Worm (Caenorhabditis elegans): ENCODE results near the gene R102.8.

R102.8 gene

DNA sequence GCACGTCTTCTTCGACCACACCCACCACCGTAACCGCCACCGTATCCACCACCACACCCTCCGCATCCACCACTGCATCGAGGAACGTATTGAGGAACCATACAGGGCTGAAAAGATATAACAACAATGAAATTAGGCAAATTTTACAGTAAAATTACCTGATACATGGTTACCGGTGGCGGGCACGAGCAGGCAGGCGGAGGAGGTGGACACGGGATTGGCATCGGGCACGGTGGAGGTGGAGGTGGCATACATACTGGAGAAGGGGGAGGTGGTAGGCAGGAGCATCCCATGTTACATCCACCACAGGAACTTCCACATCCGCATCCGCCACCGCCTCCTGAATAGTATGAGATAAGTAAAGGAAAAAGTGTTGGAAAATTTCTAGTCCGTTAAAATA lies 8.4 kb upstream of the R102.8 start:
- TF ChIP-seq zim-3 (tag; optimal IDR thresholded peaks at IDR 0.05) = no peak
- 0 out of 2 replicates have a peak, but pooled peaks have one; percentile 49 for TF ChIP-seq ceh-58 (GFP tag; IDR thresholded peaks at IDR 0.05)
- TF ChIP-seq dox-1 (GFP tag; IDR thresholded peaks at IDR 0.05) = peak; percentile 11; the same call in 1 of the 2 replicates

DNA sequence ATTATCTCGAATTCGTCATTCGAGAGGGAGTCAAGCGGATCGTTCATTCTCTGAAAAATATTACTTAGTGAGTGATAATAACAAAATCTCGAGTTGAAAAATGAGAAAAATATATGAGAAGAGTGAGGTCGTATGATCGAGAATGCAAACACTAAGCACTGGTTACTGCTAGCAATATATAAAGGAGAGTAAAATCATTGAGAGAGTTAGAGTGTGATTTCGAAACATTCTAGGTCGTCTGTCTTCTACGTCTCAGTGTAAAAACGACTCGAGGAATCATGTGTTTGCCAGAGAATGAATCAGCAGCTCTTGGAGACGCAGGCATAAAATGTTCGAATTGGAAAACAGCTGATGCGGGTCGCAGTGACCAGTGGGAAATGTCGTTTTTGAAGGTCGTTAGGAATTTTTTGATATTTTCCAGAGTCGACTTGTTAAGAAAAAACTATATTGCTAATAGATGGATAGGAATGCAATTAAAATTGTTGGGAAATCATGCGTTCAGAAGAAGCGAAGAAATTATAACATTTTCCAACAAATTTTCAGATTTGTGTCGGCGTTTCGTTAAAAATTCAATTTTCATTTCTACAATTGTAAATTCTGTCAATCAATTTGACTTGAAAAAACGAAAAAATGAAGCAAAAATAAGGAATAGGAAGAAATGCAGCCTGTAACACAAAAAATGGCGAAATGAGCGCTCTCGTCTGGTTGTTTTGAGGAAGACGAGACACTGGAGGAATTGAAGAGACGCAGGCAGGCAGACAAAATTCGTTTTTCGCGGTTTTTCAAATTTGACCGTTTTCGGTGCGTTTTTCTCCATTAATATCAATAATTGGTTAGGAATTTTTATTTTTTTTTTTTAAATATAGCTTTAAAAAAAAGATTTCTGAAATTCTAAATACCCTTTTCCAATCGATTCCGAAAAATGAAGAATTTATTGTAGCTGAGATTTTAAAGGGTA lies 7.3 kb upstream of the R102.8 start, which contains the start of gene allo-1:
TSS of gene allo-1 (minus strand) at position 51 of the 958 bp plus-strand sequence.
- peak; percentile 34; the same call in 1 of the 2 replicates for TF ChIP-seq B0336.3 (GFP tag; IDR thresholded peaks at IDR 0.05)
- peak; percentile 10 for TF ChIP-seq K12H6.12 (tag; optimal IDR thresholded peaks at IDR 0.05)
- TF ChIP-seq Y67H2A.10 (GFP tag; conservative IDR thresholded peaks at IDR 0.05) = no peak
- no peak for TF ChIP-seq Y53G8AR.9 (GFP tag; conservative IDR thresholded peaks at IDR 0.05)
- peak; percentile 74 for TF ChIP-seq nhr-80 (tag; optimal IDR thresholded peaks at IDR 0.05)
- peak; percentile 62 for TF ChIP-seq efl-1 (GFP tag; optimal IDR thresholded peaks at IDR 0.05)
- TF ChIP-seq cebp-1 (GFP tag; IDR thresholded peaks at IDR 0.05) = peak; percentile 97
- TF ChIP-seq cebp-1 (tag; optimal IDR thresholded peaks at IDR 0.05) = peak; percentile 98
- no peak for TF ChIP-seq rec-8 (tag; optimal IDR thresholded peaks at IDR 0.05)
- no peak for TF ChIP-seq nhr-179 (tag; optimal IDR thresholded peaks at IDR 0.05)
- peak; percentile 54 for TF ChIP-seq somi-1 (GFP tag; optimal IDR thresholded peaks at IDR 0.05)
- peak; percentile 52 for TF ChIP-seq lin-40 (tag; optimal IDR thresholded peaks at IDR 0.05)
- no peak for TF ChIP-seq B0035.1 (tag; optimal IDR thresholded peaks at IDR 0.05)
- TF ChIP-seq dpff-1 (tag; optimal IDR thresholded peaks at IDR 0.05) = no peak
- TF ChIP-seq mel-28 (tag; optimal IDR thresholded peaks at IDR 0.05; ENCODE audit: borderline replicate concordance) = no peak
- peak; percentile 49; the same call in 1 of the 2 replicates for TF ChIP-seq pbrm-1 (GFP tag; IDR thresholded peaks at IDR 0.05)
- TF ChIP-seq tbp1 (GFP tag; optimal IDR thresholded peaks at IDR 0.05) = peak; percentile 44
- peak; percentile 90 for TF ChIP-seq attf-5 (GFP tag; optimal IDR thresholded peaks at IDR 0.05)
- peak; percentile 4 for TF ChIP-seq pha-4 (tag; optimal IDR thresholded peaks at IDR 0.05)
- TF ChIP-seq madf-8 (GFP tag; conservative IDR thresholded peaks at IDR 0.05) = peak; percentile 17; the same call in 1 of the 2 replicates
- peak in 1 of 3 experiments; percentile 34 for TF ChIP-seq lin-35 (GFP tag; optimal IDR thresholded peaks at IDR 0.05)
- no peak for TF ChIP-seq F10E7.11 (tag; optimal IDR thresholded peaks at IDR 0.05)
- 0 out of 2 replicates have a peak, but pooled peaks have one; percentile 12 for TF ChIP-seq F33H1.4 (GFP tag; IDR thresholded peaks at IDR 0.05)
- TF ChIP-seq nhr-27 (tag; optimal IDR thresholded peaks at IDR 0.05) = no peak
- TF ChIP-seq lin-54 (GFP tag; optimal IDR thresholded peaks at IDR 0.05) = peak; percentile 66
- TF ChIP-seq nfya-1 (tag; optimal IDR thresholded peaks at IDR 0.05; ENCODE audit: borderline replicate concordance, insufficient read depth) = no peak
- TF ChIP-seq nfyb-1 (GFP tag; IDR thresholded peaks at IDR 0.05) = peak; percentile 28; the same call in 1 of the 2 replicates
- peak; percentile 28; the same call in 1 of the 2 replicates for TF ChIP-seq mcd-1 (GFP tag; IDR thresholded peaks at IDR 0.05)
- TF ChIP-seq ekl-4 (GFP tag; IDR thresholded peaks at IDR 0.05) = peak; percentile 42; the same call in 1 of the 2 replicates
- TF ChIP-seq madf-6 (GFP tag; IDR thresholded peaks at IDR 0.05) = peak; percentile 64
- TF ChIP-seq hmg-1.2 (GFP tag; IDR thresholded peaks at IDR 0.05) = peak; percentile 100
- TF ChIP-seq dpl-1 (GFP tag; optimal IDR thresholded peaks at IDR 0.05) = peak; percentile 36
- peak; percentile 28; the same call in 1 of the 2 replicates for TF ChIP-seq dox-1 (GFP tag; IDR thresholded peaks at IDR 0.05)
- TF ChIP-seq gei-17 (GFP tag; optimal IDR thresholded peaks at IDR 0.05) = no peak
- TF ChIP-seq lin-26 (GFP tag; IDR thresholded peaks at IDR 0.05) = no peak
- TF ChIP-seq ZK185.1 (tag; optimal IDR thresholded peaks at IDR 0.05; ENCODE audit: poor library complexity, severe bottlenecking) = peak; percentile 51
- peak; percentile 15 for TF ChIP-seq ceh-27 (GFP tag; optimal IDR thresholded peaks at IDR 0.05)
- TF ChIP-seq madf-10 (tag; optimal IDR thresholded peaks at IDR 0.05) = peak; percentile 4

All from whole organism, young adult.